Fruit fly (Drosophila melanogaster) whole organism, pupa: Measurements from ENCODE around the gene ppk27.
A peak's percentile ranks its signal among the peaks of the same experiment; 100 is the strongest.

Experiments used
- CG10348 ChIP-seq: fragments of 200-800 bp; sonication (Bioruptor generic); IDR thresholded peaks from 2 replicates; pipeline ENCODE4 v1.3.6; 2022; ENCODE audit warnings: missing biosample characterization, missing genetic modification characterization
- CG12605 ChIP-seq: fragments of 200-800 bp; sonication (Bioruptor generic); IDR thresholded peaks from 2 replicates; pipeline ENCODE4 v1.3.6; 2022; ENCODE audit warnings: missing biosample characterization, missing genetic modification characterization
- CG13204 ChIP-seq: fragments of 200-800 bp; sonication (Bioruptor generic); optimal IDR thresholded peaks from 2 replicates; lab custom pipeline; 2018; ENCODE audit warnings: missing biosample characterization, mild to moderate bottlenecking, missing genetic modification characterization, moderate library complexity
- CG14655 ChIP-seq: fragments of 200-800 bp; sonication (Bioruptor generic); optimal IDR thresholded peaks from 3 replicates; lab custom pipeline; 2017; ENCODE audit warnings: mild to moderate bottlenecking, missing biosample characterization, missing genetic modification reagents, missing genetic modification characterization
- CG15710 ChIP-seq: fragments of 200-800 bp; sonication (Bioruptor generic); optimal IDR thresholded peaks from 2 replicates; lab custom pipeline; 2018; ENCODE audit warnings: missing biosample characterization, mild to moderate bottlenecking, missing genetic modification characterization, moderate library complexity
- CG17806 ChIP-seq: fragments of 200-800 bp; sonication (Bioruptor generic); optimal IDR thresholded peaks from 2 replicates; lab custom pipeline; 2018; ENCODE audit warnings: missing biosample characterization, mild to moderate bottlenecking, missing genetic modification characterization, moderate library complexity
- CG32121 ChIP-seq: fragments of 200-800 bp; sonication (Bioruptor generic); IDR thresholded peaks from 2 replicates; pipeline ENCODE4 v1.3.6; 2022; ENCODE audit warnings: missing biosample characterization, missing genetic modification characterization
- CG34367 ChIP-seq: fragments of 200-800 bp; sonication (Bioruptor generic); optimal IDR thresholded peaks from 2 replicates; lab custom pipeline; 2018; ENCODE audit warnings: missing biosample characterization, mild to moderate bottlenecking, missing genetic modification characterization
- CG4496 ChIP-seq: fragments of 200-800 bp; sonication (Bioruptor generic); IDR thresholded peaks from 3 replicates; pipeline ENCODE4 v1.3.6; 2022; ENCODE audit warnings: missing biosample characterization, missing genetic modification characterization
- CG8159 ChIP-seq: fragments of 200-800 bp; sonication (Bioruptor generic); optimal IDR thresholded peaks from 3 replicates; lab custom pipeline; 2018; ENCODE audit warnings: missing biosample characterization, mild to moderate bottlenecking, missing genetic modification characterization, moderate library complexity
- CG8301 ChIP-seq: fragments of 200-800 bp; sonication (Bioruptor generic); optimal IDR thresholded peaks from 2 replicates; lab custom pipeline; 2018; ENCODE audit warnings: missing biosample characterization, mild to moderate bottlenecking, missing genetic modification characterization
- CG9948 ChIP-seq: fragments of 200-800 bp; sonication (Bioruptor generic); optimal IDR thresholded peaks from 2 replicates; lab custom pipeline; 2018; ENCODE audit warnings: missing biosample characterization, mild to moderate bottlenecking, missing genetic modification characterization, moderate library complexity
- D1 ChIP-seq: fragments of 200-800 bp; sonication (Bioruptor generic); optimal IDR thresholded peaks from 2 replicates; lab custom pipeline; 2018; ENCODE audit warnings: missing biosample characterization, mild to moderate bottlenecking, missing genetic modification characterization, moderate library complexity
- EcR ChIP-seq: fragments of 200-800 bp; sonication (Bioruptor generic); optimal IDR thresholded peaks from 3 replicates; lab custom pipeline; 2019; ENCODE audit warnings: missing biosample characterization, missing genetic modification characterization, mild to moderate bottlenecking, moderate library complexity, missing genetic modification reagents
- Ets98B ChIP-seq: fragments of 200-800 bp; sonication (Bioruptor generic); IDR thresholded peaks from 2 replicates; pipeline ENCODE4 v1.3.6; 2022; ENCODE audit warnings: missing biosample characterization, missing genetic modification characterization
- Pif1A ChIP-seq: fragments of 200-800 bp; sonication (Bioruptor generic); optimal IDR thresholded peaks from 3 replicates; lab custom pipeline; 2016; ENCODE audit warnings: missing biosample characterization, missing genetic modification characterization
- Pif1B ChIP-seq: fragments of 200-800 bp; sonication (Bioruptor generic); optimal IDR thresholded peaks from 3 replicates; lab custom pipeline; 2016; ENCODE audit warnings: missing biosample characterization, missing genetic modification characterization
- Snoo ChIP-seq: fragments of 200-800 bp; sonication (Bioruptor generic); optimal IDR thresholded peaks from 3 replicates; lab custom pipeline; 2017; ENCODE audit warnings: missing biosample characterization, mild to moderate bottlenecking, missing genetic modification characterization, inconsistent platforms
- fd96Ca ChIP-seq: fragments of 200-800 bp; sonication (Bioruptor generic); IDR thresholded peaks from 3 replicates; pipeline ENCODE4 v1.3.6; 2022; ENCODE audit warnings: missing biosample characterization, missing genetic modification characterization
- gl ChIP-seq: fragments of 200-800 bp; sonication (Bioruptor generic); optimal IDR thresholded peaks from 2 replicates; lab custom pipeline; 2018; ENCODE audit warnings: missing biosample characterization, mild to moderate bottlenecking, missing genetic modification characterization
- rn ChIP-seq: fragments of 200-800 bp; sonication (Bioruptor generic); IDR thresholded peaks from 2 replicates; pipeline ENCODE4 v1.3.6; 2022; ENCODE audit warnings: missing biosample characterization, missing genetic modification characterization

ppk27 gene

DNA sequence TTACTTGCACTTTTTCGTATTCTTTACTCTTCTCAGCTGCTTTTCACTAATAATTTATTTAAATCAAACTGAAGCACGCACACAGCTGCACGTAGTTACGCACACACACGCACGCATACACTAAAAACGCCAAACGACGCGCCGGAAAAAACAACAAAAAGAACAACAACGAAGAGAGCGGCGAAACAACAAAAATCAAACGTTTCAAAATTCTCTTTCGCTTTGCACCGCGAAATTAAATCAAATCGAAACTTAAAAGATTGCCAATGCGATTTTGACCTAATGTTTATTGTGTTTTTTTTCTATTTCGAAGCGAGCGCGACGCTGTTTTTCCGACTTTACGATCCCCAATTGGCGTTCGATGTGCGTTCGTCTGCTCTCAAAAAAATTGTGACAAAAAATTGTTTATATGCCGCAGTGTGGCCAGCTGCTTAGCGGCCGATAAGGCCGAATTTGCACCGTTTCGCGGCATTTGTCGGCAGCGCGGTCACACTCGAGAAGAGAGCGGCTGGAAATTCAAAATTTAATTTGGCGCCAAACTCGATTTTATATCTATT, 32.7 kb upstream of the ppk27 start:
- TF ChIP-seq CG8159 (peak; percentile 38), fd96Ca (no peak), CG32121 (GFP tag; lab: Robert Waterston, UW) (no peak), CG13204 (GFP tag; lab: Kevin White, UChicago) (peak; percentile 42), gl (tag; lab: Kevin White, UChicago) (peak; percentile 34), CG17806 (no peak), rn (no peak), Snoo (tag; lab: Kevin White, UChicago) (peak; percentile 33), D1 (tag; lab: Kevin White, UChicago) (no peak), Pif1A (peak; percentile 6), Ets98B (GFP tag; lab: Robert Waterston, UW) (peak; percentile 42; the same call in 1 of the 2 replicates), CG34367 (peak; percentile 22), CG12605 (GFP tag; lab: Robert Waterston, UW) (peak; percentile 54), CG4496 (GFP tag; lab: Robert Waterston, UW) (no peak; the same call in 2 of the 3 replicates), CG15710 (peak; percentile 13), CG8301 (tag; lab: Kevin White, UChicago) (peak; percentile 37), EcR (peak; percentile 36), Pif1B (peak; percentile 19), CG10348 (GFP tag; lab: Robert Waterston, UW) (no peak), CG14655 (peak; percentile 31)

DNA sequence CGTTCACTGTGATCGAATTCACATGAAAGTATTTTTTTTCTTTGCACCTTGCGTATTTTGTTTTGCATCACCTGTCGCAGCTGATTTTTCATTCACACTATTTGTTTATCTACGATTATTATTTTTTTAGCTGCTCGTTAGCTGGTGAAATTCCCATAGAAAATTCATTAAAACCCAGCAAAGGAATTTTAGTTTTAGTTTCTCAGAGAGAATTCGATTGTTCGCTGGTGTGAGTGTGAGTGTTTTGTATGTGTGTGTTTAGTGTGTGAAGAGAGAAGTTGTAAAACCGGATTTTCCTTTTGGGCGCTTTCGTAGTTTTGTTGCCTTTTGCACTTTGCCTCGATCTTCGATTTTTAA, 32.1 kb upstream of the ppk27 start:
- TF ChIP-seq CG17806 (no peak), Ets98B (GFP tag; lab: Robert Waterston, UW) (peak; percentile 24; the same call in 1 of the 2 replicates)

DNA sequence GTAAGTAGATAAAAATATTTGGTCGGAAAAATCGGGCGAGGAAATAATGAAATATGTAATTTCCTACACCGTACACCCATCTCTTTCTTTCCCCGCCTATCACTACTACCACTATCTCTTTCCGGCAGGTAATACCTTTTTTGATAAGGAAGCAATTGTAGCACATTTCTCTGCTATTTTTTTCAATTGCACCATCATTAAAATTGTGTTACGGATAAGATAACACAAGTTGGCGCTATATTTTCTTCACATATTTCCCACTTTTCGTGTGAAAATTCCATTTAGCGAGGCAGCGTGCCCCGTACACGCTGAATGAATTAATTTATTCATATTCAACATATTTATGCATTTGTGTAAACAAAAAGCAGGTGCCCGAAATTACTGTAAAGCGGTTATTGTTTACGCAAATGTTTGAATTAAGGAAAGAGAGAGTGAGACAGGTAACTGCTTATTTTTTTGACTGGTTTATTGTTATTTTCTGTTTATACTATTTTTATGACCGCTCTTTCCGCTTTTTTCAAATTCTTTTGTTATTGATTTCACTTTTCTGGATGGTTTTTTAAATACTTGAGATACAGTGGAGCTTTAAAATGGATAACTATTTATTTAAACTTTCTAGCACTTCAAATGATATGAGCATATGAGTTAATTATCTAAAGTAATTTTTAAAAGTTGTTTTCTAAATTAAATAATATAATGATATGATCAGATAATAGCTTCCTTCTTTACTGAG, 31.5 kb upstream of the ppk27 start:
- TF ChIP-seq CG12605 (GFP tag; lab: Robert Waterston, UW): no peak
- TF ChIP-seq CG15710: peak; percentile 11
- TF ChIP-seq CG32121 (GFP tag; lab: Robert Waterston, UW): peak; percentile 21; the same call in 1 of the 2 replicates
- peak; percentile 14 for TF ChIP-seq CG17806

dm6 chr3L:3785688-3786087, 30.7 kb upstream of the ppk27 start:
- no peak for TF ChIP-seq CG8301 (tag; lab: Kevin White, UChicago)
- TF ChIP-seq CG10348 (GFP tag; lab: Robert Waterston, UW): no peak
- TF ChIP-seq CG9948 (tag; lab: Kevin White, UChicago): peak; percentile 7
- TF ChIP-seq CG14655: peak; percentile 24
- no peak for TF ChIP-seq CG12605 (GFP tag; lab: Robert Waterston, UW)
- TF ChIP-seq CG8159: no peak
- no peak for TF ChIP-seq Pif1B
- no peak for TF ChIP-seq rn
- no peak for TF ChIP-seq CG4496 (GFP tag; lab: Robert Waterston, UW)
- TF ChIP-seq gl (tag; lab: Kevin White, UChicago): no peak
- no peak for TF ChIP-seq fd96Ca
- no peak for TF ChIP-seq Pif1A
- no peak for TF ChIP-seq CG32121 (GFP tag; lab: Robert Waterston, UW)
- TF ChIP-seq CG15710: no peak
- TF ChIP-seq Ets98B (GFP tag; lab: Robert Waterston, UW): peak; percentile 30; the same call in 1 of the 2 replicates
- TF ChIP-seq CG17806: no peak
- no peak for TF ChIP-seq CG34367
- TF ChIP-seq Snoo (tag; lab: Kevin White, UChicago): no peak
- TF ChIP-seq EcR: no peak
- TF ChIP-seq, all 21 proteins: peak for 3

- peak; percentile 99 for TF ChIP-seq CG4496 (GFP tag; lab: Robert Waterston, UW)
- peak; percentile 93 for TF ChIP-seq CG14655
- peak; percentile 96 for TF ChIP-seq CG9948 (tag; lab: Kevin White, UChicago)
- peak; percentile 98 for TF ChIP-seq CG10348 (GFP tag; lab: Robert Waterston, UW)
- peak; percentile 94 for TF ChIP-seq CG8301 (tag; lab: Kevin White, UChicago)
- peak; percentile 99 for TF ChIP-seq Pif1A
- TF ChIP-seq CG32121 (GFP tag; lab: Robert Waterston, UW): peak; percentile 99
- peak; percentile 99 for TF ChIP-seq Pif1B
- peak; percentile 97 for TF ChIP-seq CG12605 (GFP tag; lab: Robert Waterston, UW)
- TF ChIP-seq CG8159: peak; percentile 95
- TF ChIP-seq Snoo (tag; lab: Kevin White, UChicago): peak; percentile 97
- peak; percentile 97 for TF ChIP-seq CG15710
- TF ChIP-seq rn: peak; percentile 98
- TF ChIP-seq fd96Ca: peak; percentile 99
- TF ChIP-seq CG34367: peak; percentile 98
- TF ChIP-seq Ets98B (GFP tag; lab: Robert Waterston, UW): peak; percentile 99
- peak; percentile 92 for TF ChIP-seq gl (tag; lab: Kevin White, UChicago)
- TF ChIP-seq D1 (tag; lab: Kevin White, UChicago): peak; percentile 74
- peak; percentile 95 for TF ChIP-seq CG17806
- peak; percentile 94 for TF ChIP-seq CG13204 (GFP tag; lab: Kevin White, UChicago)
- TF ChIP-seq EcR: peak; percentile 70
- TF ChIP-seq, all 21 proteins: peak for 21
These were observed 30.1 kb upstream of the ppk27 start for dm6 chr3L:3785002-3785661.

DNA sequence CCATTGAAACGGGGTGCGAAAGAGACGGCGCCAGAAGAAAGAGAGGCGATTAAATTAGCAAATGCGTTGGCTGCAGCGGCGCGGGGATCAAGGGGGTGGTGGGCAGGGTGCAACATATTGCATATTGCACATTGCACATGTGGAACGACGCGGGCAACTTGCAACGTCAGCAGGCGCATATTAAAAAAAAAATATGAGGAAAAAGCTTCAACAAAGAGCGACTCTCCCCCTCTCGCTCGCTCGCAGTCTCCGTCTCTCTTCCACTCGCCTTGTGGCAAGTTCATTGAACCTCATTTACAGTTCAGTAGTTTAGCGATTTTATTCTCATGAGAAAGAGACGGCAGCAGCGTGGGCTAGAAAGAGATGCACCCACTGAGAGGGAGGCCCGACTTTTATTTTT, 29.0 kb upstream of the ppk27 start:
- 0 out of 2 replicates have a peak, but pooled peaks have one; percentile 13 for TF ChIP-seq CG32121 (GFP tag; lab: Robert Waterston, UW)
- TF ChIP-seq CG13204 (GFP tag; lab: Kevin White, UChicago): peak; percentile 32
- 0 out of 2 replicates have a peak, but pooled peaks have one; percentile 7 for TF ChIP-seq rn
- TF ChIP-seq CG4496 (GFP tag; lab: Robert Waterston, UW): peak; percentile 63
- TF ChIP-seq Ets98B (GFP tag; lab: Robert Waterston, UW): peak; percentile 49
- no peak for TF ChIP-seq CG8301 (tag; lab: Kevin White, UChicago)
- peak; percentile 95 for TF ChIP-seq EcR
- peak; percentile 63; the same call in 2 of the 3 replicates for TF ChIP-seq fd96Ca
- TF ChIP-seq CG8159: no peak
